Fruit fly (Drosophila melanogaster): ENCODE data around the gene tefu.

Gene tefu

dm6 chr3R:15250454-15250853 is 8.4 kb upstream of the tefu start (continued):
- TF ChIP-seq sens (GFP tag) (peak; percentile 76), CG2875 (GFP tag; optimal IDR thresholded peaks at IDR 0.05) (no peak), Fer2 (tag; optimal IDR thresholded peaks at IDR 0.05) (peak; percentile 29), gce (GFP tag; IDR thresholded peaks at IDR 0.05) (0 out of 3 replicates have a peak, but pooled peaks have one; percentile 38), Chrac-16 (GFP tag; optimal IDR thresholded peaks at IDR 0.05) (peak; percentile 35), wor (GFP tag; IDR thresholded peaks at IDR 0.05) (peak; percentile 44; the same call in 1 of the 2 replicates), D (optimal IDR thresholded peaks at IDR 0.05) (no peak), D (GFP tag; optimal IDR thresholded peaks at IDR 0.05) (peak; percentile 35), grau (tag; optimal IDR thresholded peaks at IDR 0.05) (peak; percentile 75), CG11247 (GFP tag; IDR thresholded peaks at IDR 0.05) (peak; percentile 68), psq (GFP tag; optimal IDR thresholded peaks at IDR 0.05) (no peak), nerfin-1 (tag; optimal IDR thresholded peaks at IDR 0.05) (no peak), eve (GFP tag; optimal IDR thresholded peaks at IDR 0.05) (no peak), CG6854 (GFP tag; optimal IDR thresholded peaks at IDR 0.05) (peak; percentile 59), CG14667 (GFP tag; IDR thresholded peaks at IDR 0.05) (0 out of 2 replicates have a peak, but pooled peaks have one; percentile 20), CG6654 (GFP tag; optimal IDR thresholded peaks at IDR 0.05) (no peak), CG2120 (GFP tag; optimal IDR thresholded peaks at IDR 0.05) (peak; percentile 81), CG18599 (GFP tag; optimal IDR thresholded peaks at IDR 0.05) (peak; percentile 94), CG43689 (GFP tag; IDR thresholded peaks at IDR 0.05) (0 out of 2 replicates have a peak, but pooled peaks have one; percentile 29), CG3838 (GFP tag; optimal IDR thresholded peaks at IDR 0.05) (no peak), Trl (optimal IDR thresholded peaks at IDR 0.05) (peak; percentile 47 to 60), Trl (GFP tag; optimal IDR thresholded peaks at IDR 0.05) (no peak), pan (optimal IDR thresholded peaks at IDR 0.05) (no peak), pan (GFP tag; optimal IDR thresholded peaks at IDR 0.05 in 1 of 2, IDR thresholded peaks at IDR 0.05 in 1 of 2) (peak in 1 of 2 experiments; percentile 75), CG1602 (GFP tag; optimal IDR thresholded peaks at IDR 0.05) (no peak), CG11695 (GFP tag; IDR thresholded peaks at IDR 0.05) (peak; percentile 74), mam (GFP tag; optimal IDR thresholded peaks at IDR 0.05) (peak; percentile 0), slbo (GFP tag; IDR thresholded peaks at IDR 0.05) (peak; percentile 85), Ada2b (GFP tag; IDR thresholded peaks at IDR 0.05) (peak; percentile 74), E2f2 (GFP tag; IDR thresholded peaks at IDR 0.05) (peak; percentile 51), eyg (GFP tag; optimal IDR thresholded peaks at IDR 0.05) (no peak), CG32767 (GFP tag; IDR thresholded peaks at IDR 0.05) (peak; percentile 52; the same call in 1 of the 2 replicates), CG1024 (GFP tag; IDR thresholded peaks at IDR 0.05) (no peak), CG15479 (GFP tag; optimal IDR thresholded peaks at IDR 0.05) (no peak), PHDP (tag; optimal IDR thresholded peaks at IDR 0.05) (no peak), cg (GFP tag; optimal IDR thresholded peaks at IDR 0.05) (no peak), sob (GFP tag; IDR thresholded peaks at IDR 0.05) (peak; percentile 79), pum (GFP tag; optimal IDR thresholded peaks at IDR 0.05) (no peak), pita (GFP tag; optimal IDR thresholded peaks at IDR 0.05) (no peak), CG1529 (GFP tag; optimal IDR thresholded peaks at IDR 0.05) (no peak), CG6683 (GFP tag; optimal IDR thresholded peaks at IDR 0.05) (peak; percentile 59), Gug (GFP tag; IDR thresholded peaks at IDR 0.05) (peak; percentile 67), ttk (GFP tag; IDR thresholded peaks at IDR 0.05) (peak; percentile 68), fd96Cb (tag; optimal IDR thresholded peaks at IDR 0.05) (peak; percentile 30), H2.0 (GFP tag; IDR thresholded peaks at IDR 0.05) (peak; percentile 58), p53 (GFP tag; optimal IDR thresholded peaks at IDR 0.05) (no peak), Drgx (GFP tag; IDR thresholded peaks at IDR 0.05) (peak; percentile 71), E2f1 (GFP tag; IDR thresholded peaks at IDR 0.05) (peak; percentile 76), CG18011 (GFP tag; optimal IDR thresholded peaks at IDR 0.05) (peak; percentile 10), CG4404 (GFP tag; IDR thresholded peaks at IDR 0.05) (peak; percentile 52), Taf1 (GFP tag; IDR thresholded peaks at IDR 0.05) (peak; percentile 67), CG17829 (tag; optimal IDR thresholded peaks at IDR 0.05) (peak; percentile 52), CG14014 (GFP tag; IDR thresholded peaks at IDR 0.05) (peak; percentile 83)

Measured in whole organism, embryonic.